Worm (Caenorhabditis elegans) whole organism, midembryonic: ENCODE results near the gene abt-4.

ENCODE experiments used
- T22C8.4 ChIP-seq: fragments of 200-800 bp; sonication (Bioruptor generic); IDR thresholded peaks from 2 replicates; pipeline ENCODE4 v1.3.6; 2022; ENCODE audit warnings: missing genetic modification characterization, missing compliant biosample characterization
- cog-1 ChIP-seq: sonication (generic microtip); optimal IDR thresholded peaks from 2 replicates; lab custom pipeline; 2016; ENCODE audit warnings: missing genetic modification characterization, missing compliant biosample characterization
- flt-1 ChIP-seq: fragments of 200-800 bp; sonication (Bioruptor generic); IDR thresholded peaks from 2 replicates; pipeline ENCODE4 v1.3.6; 2022; ENCODE audit warnings: missing genetic modification characterization, missing compliant biosample characterization
- klf-2 ChIP-seq: fragments of 200-800 bp; sonication (Bioruptor generic); conservative IDR thresholded peaks from 2 replicates; pipeline ENCODE4 v1.3.6; 2022; ENCODE audit warnings: missing genetic modification reagents, missing genetic modification characterization, missing compliant biosample characterization
- med-1 ChIP-seq: sonication (generic microtip); optimal IDR thresholded peaks from 2 replicates; lab custom pipeline; 2017; ENCODE audit warnings: missing genetic modification characterization, mild to moderate bottlenecking, missing compliant biosample characterization, antibody characterized with exemption, missing genetic modification reagents; ENCODE audit not compliant: insufficient read depth
- ref-1 ChIP-seq: fragments of 200-800 bp; sonication (Bioruptor generic); conservative IDR thresholded peaks from 2 replicates; pipeline ENCODE4 v1.3.6; 2022; ENCODE audit warnings: missing genetic modification reagents, missing genetic modification characterization, missing compliant biosample characterization
- tab-1 ChIP-seq: fragments of 200-800 bp; sonication (Bioruptor generic); IDR thresholded peaks from 2 replicates; pipeline ENCODE4 v1.3.6; 2022; ENCODE audit warnings: missing genetic modification characterization, missing compliant biosample characterization
- ztf-23 ChIP-seq: fragments of 200-800 bp; sonication (Bioruptor generic); IDR thresholded peaks from 2 replicates; pipeline ENCODE4 v1.3.6; 2022; ENCODE audit warnings: missing genetic modification reagents, missing genetic modification characterization, missing compliant biosample characterization
- ztf-29 ChIP-seq: fragments of 200-800 bp; sonication (Bioruptor generic); IDR thresholded peaks from 2 replicates; pipeline ENCODE4 v1.3.6; 2022; ENCODE audit warnings: missing genetic modification reagents, missing genetic modification characterization, missing compliant biosample characterization

Gene abt-4

ce11 chrV:303271-303670 is 27.3 kb downstream of the abt-4 start:
- TF ChIP-seq ztf-29 (no peak), ref-1 (GFP tag; lab: Robert Waterston, UW) (no peak), cog-1 (tag; lab: Kevin White, UChicago) (no peak), klf-2 (no peak), tab-1 (GFP tag; lab: Robert Waterston, UW) (no peak), med-1 (no peak), flt-1 (no peak), T22C8.4 (no peak), ztf-23 (GFP tag; lab: Robert Waterston, UW) (no peak)

- TF ChIP-seq ref-1 (GFP tag; lab: Robert Waterston, UW) (no peak), tab-1 (GFP tag; lab: Robert Waterston, UW) (no peak), ztf-29 (no peak), klf-2 (no peak), T22C8.4 (no peak), cog-1 (tag; lab: Kevin White, UChicago) (no peak), ztf-23 (GFP tag; lab: Robert Waterston, UW) (no peak), flt-1 (no peak), med-1 (no peak)
Observed at ce11 chrV:298395-298794, 32.1 kb downstream of the abt-4 start.

- TF ChIP-seq ref-1 (GFP tag; lab: Robert Waterston, UW) (no peak), T22C8.4 (no peak), klf-2 (no peak), flt-1 (no peak), ztf-23 (GFP tag; lab: Robert Waterston, UW) (no peak)
Observed at ce11 chrV:297424-297991, 33.0 kb downstream of the abt-4 start, which contains the start of gene F33E11.2. F33E11.2 (plus strand) TSS chrV:297947.

- TF ChIP-seq med-1 (no peak), cog-1 (tag; lab: Kevin White, UChicago) (no peak), ref-1 (GFP tag; lab: Robert Waterston, UW) (no peak), tab-1 (GFP tag; lab: Robert Waterston, UW) (no peak), T22C8.4 (no peak), ztf-23 (GFP tag; lab: Robert Waterston, UW) (no peak), flt-1 (no peak), ztf-29 (no peak), klf-2 (no peak)
Observed at ce11 chrV:295802-296201, 34.7 kb downstream of the abt-4 start.

- no peak for TF ChIP-seq T22C8.4
- no peak for TF ChIP-seq ref-1 (GFP tag; lab: Robert Waterston, UW)
- no peak for TF ChIP-seq cog-1 (tag; lab: Kevin White, UChicago)
- no peak for TF ChIP-seq ztf-23 (GFP tag; lab: Robert Waterston, UW)
- no peak for TF ChIP-seq flt-1
- TF ChIP-seq tab-1 (GFP tag; lab: Robert Waterston, UW): no peak
- no peak for TF ChIP-seq ztf-29
- TF ChIP-seq klf-2: no peak
- TF ChIP-seq med-1: no peak
Observed at ce11 chrV:285298-285697, 45.2 kb downstream of the abt-4 start.

ce11 chrV:284808-285207 is 45.7 kb downstream of the abt-4 start:
- TF ChIP-seq flt-1: no peak
- TF ChIP-seq T22C8.4: no peak
- no peak for TF ChIP-seq ztf-29
- TF ChIP-seq ztf-23 (GFP tag; lab: Robert Waterston, UW): no peak
- no peak for TF ChIP-seq med-1
- no peak for TF ChIP-seq klf-2
- TF ChIP-seq tab-1 (GFP tag; lab: Robert Waterston, UW): no peak
- no peak for TF ChIP-seq cog-1 (tag; lab: Kevin White, UChicago)
- TF ChIP-seq ref-1 (GFP tag; lab: Robert Waterston, UW): no peak

ce11 chrV:283953-284352 is 46.6 kb downstream of the abt-4 start:
- no peak for TF ChIP-seq ztf-29
- no peak for TF ChIP-seq med-1
- no peak for TF ChIP-seq flt-1
- no peak for TF ChIP-seq tab-1 (GFP tag; lab: Robert Waterston, UW)
- TF ChIP-seq ref-1 (GFP tag; lab: Robert Waterston, UW): no peak
- TF ChIP-seq T22C8.4: no peak
- no peak for TF ChIP-seq cog-1 (tag; lab: Kevin White, UChicago)
- no peak for TF ChIP-seq klf-2
- TF ChIP-seq ztf-23 (GFP tag; lab: Robert Waterston, UW): no peak

ce11 chrV:281616-282015 is 48.9 kb downstream of the abt-4 start, which contains the start of gene npr-5:
npr-5 (minus strand) TSS chrV:281716.
- TF ChIP-seq T22C8.4 (no peak), ref-1 (GFP tag; lab: Robert Waterston, UW) (no peak), med-1 (no peak), flt-1 (no peak), ztf-23 (GFP tag; lab: Robert Waterston, UW) (no peak), tab-1 (GFP tag; lab: Robert Waterston, UW) (no peak), klf-2 (no peak), ztf-29 (no peak), cog-1 (tag; lab: Kevin White, UChicago) (no peak)

ce11 chrV:281111-281510 is 49.4 kb downstream of the abt-4 start:
- TF ChIP-seq cog-1 (tag; lab: Kevin White, UChicago) (no peak), tab-1 (GFP tag; lab: Robert Waterston, UW) (no peak)
